Fruit fly (Drosophila melanogaster) Kc167 (cell line): ENCODE measurements around the gene CG11970.

Experiments
- Myc ChIP-seq: fragments of >200 bp; optimal IDR thresholded peaks from 2 replicates; lab custom pipeline; 2017; ENCODE audit warnings: missing external identifiers
- psq ChIP-seq: fragments of >200 bp; optimal IDR thresholded peaks from 2 replicates; lab custom pipeline; 2017; ENCODE audit warnings: missing external identifiers

DNA sequence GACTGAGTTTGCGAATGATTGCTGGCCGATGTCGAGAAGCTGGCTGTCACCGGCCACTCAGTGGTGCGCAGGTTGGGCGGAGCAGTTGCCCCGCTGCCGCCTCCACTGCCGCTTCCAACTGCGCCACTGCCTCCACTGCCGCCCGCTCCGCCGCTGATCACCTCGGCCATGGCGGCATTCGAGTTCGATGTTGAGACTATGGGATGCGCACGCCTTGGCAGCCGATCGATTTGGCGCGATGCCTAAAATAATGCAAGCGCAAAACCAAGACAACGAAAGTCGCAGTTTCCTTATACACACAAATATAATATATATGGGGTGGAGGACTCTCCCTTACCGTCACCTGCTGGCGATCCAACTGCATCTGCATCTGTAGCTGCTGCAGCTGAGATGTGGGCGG is 27.2 kb downstream of the CG11970 start:
- TF ChIP-seq Myc (lab: Kevin White, UChicago) (no peak), psq (no peak)
